Worm (Caenorhabditis elegans) whole organism, L1 larva: Measurements from ENCODE around the gene F08D12.3.
A peak's percentile ranks its signal among the peaks of the same experiment; 100 is the strongest.

Source experiments
- C04F5.9 ChIP-seq: sonication (generic microtip); optimal IDR thresholded peaks from 2 replicates; lab custom pipeline; 2016; ENCODE audit warnings: missing genetic modification characterization, missing compliant biosample characterization
- F16B12.6 ChIP-seq: fragments of 150-350 bp; optimal IDR thresholded peaks from 2 replicates; lab custom pipeline; 2014; ENCODE audit warnings: missing biosample characterization, missing genetic modification characterization
- Y116A8C.19 ChIP-seq: sonication (generic microtip); optimal IDR thresholded peaks from 2 replicates; lab custom pipeline; 2016; ENCODE audit warnings: missing compliant biosample characterization, missing genetic modification characterization, borderline replicate concordance
- aha-1 ChIP-seq: fragments of 150-350 bp; optimal IDR thresholded peaks from 2 replicates; lab custom pipeline; 2014; ENCODE audit warnings: missing biosample characterization, missing genetic modification characterization
- alr-1 ChIP-seq: fragments of 200-800 bp; sonication (Bioruptor generic); optimal IDR thresholded peaks from 2 replicates; lab custom pipeline; 2018; ENCODE audit warnings: borderline replicate concordance, mild to moderate bottlenecking, missing genetic modification characterization, missing compliant biosample characterization
- blmp-1 ChIP-seq: fragments of 150-350 bp; optimal IDR thresholded peaks from 2 replicates; lab custom pipeline; 2014; ENCODE audit warnings: missing biosample characterization, missing genetic modification characterization
- ceh-63 ChIP-seq: fragments of 200-800 bp; sonication (Bioruptor generic); optimal IDR thresholded peaks from 2 replicates; lab custom pipeline; 2018; ENCODE audit warnings: mild to moderate bottlenecking, missing genetic modification characterization, missing compliant biosample characterization
- ceh-8 ChIP-seq: fragments of 200-800 bp; sonication (Bioruptor generic); optimal IDR thresholded peaks from 2 replicates; lab custom pipeline; 2018; ENCODE audit warnings: mild to moderate bottlenecking, missing genetic modification characterization, moderate library complexity, missing compliant biosample characterization
- ceh-82 ChIP-seq, 3 experiments: fragments of 150-350 bp in 1 of 3; sonication (generic microtip) in 2 of 3; optimal IDR thresholded peaks; 2 replicates each; lab custom pipeline; 2014 to 2017; ENCODE audit warnings: missing biosample characterization in 3 of 3, missing genetic modification characterization in 3 of 3
- ceh-88 ChIP-seq: fragments of 200-800 bp; sonication (Bioruptor generic); IDR thresholded peaks from 2 replicates; pipeline ENCODE4 v1.3.6; 2022; ENCODE audit warnings: missing genetic modification characterization, missing compliant biosample characterization
- ceh-90 ChIP-seq: sonication (generic microtip); optimal IDR thresholded peaks from 2 replicates; lab custom pipeline; 2016; ENCODE audit warnings: missing genetic modification characterization, missing compliant biosample characterization
- ces-1 ChIP-seq: fragments of 150-350 bp; optimal IDR thresholded peaks from 2 replicates; lab custom pipeline; 2014; ENCODE audit warnings: missing biosample characterization, missing genetic modification reagents, missing genetic modification characterization
- dpl-1 ChIP-seq, 3 experiments: fragments of 150-350 bp in 2 of 3; sonication (generic microtip) in 1 of 3; optimal IDR thresholded peaks; 2 replicates each; lab custom pipeline; 2014 to 2017; ENCODE audit warnings: missing biosample characterization in 3 of 3, missing genetic modification characterization in 3 of 3, missing genetic modification reagents in 3 of 3
- elt-2 ChIP-seq: sonication (generic microtip); optimal IDR thresholded peaks from 2 replicates; lab custom pipeline; 2016; ENCODE audit warnings: missing genetic modification characterization, mild to moderate bottlenecking, inconsistent platforms, missing compliant biosample characterization, missing genetic modification reagents
- elt-3 ChIP-seq, 6 experiments: fragments of 150-350 bp in 1 of 6; sonication (generic microtip); optimal IDR thresholded peaks; 2 replicates each; lab custom pipeline; 2017 to 2018; ENCODE audit warnings: missing biosample characterization in 6 of 6, missing genetic modification characterization in 6 of 6, inconsistent platforms in 1 of 6
- ets-5 ChIP-seq: fragments of 200-800 bp; sonication (Bioruptor generic); IDR thresholded peaks from 2 replicates; pipeline ENCODE4 v1.3.6; 2022; ENCODE audit warnings: missing genetic modification characterization, missing compliant biosample characterization
- fkh-10 ChIP-seq: sonication (generic microtip); optimal IDR thresholded peaks from 2 replicates; lab custom pipeline; 2017; ENCODE audit warnings: missing biosample characterization, missing genetic modification reagents, missing genetic modification characterization
- fkh-8 ChIP-seq: sonication (generic microtip); optimal IDR thresholded peaks from 2 replicates; lab custom pipeline; 2016; ENCODE audit warnings: mild to moderate bottlenecking, missing genetic modification characterization, missing compliant biosample characterization
- fos-1 ChIP-seq: fragments of 150-350 bp; optimal IDR thresholded peaks from 2 replicates; lab custom pipeline; 2014; ENCODE audit warnings: missing biosample characterization, missing genetic modification characterization
- hlh-4 ChIP-seq: sonication (generic microtip); optimal IDR thresholded peaks from 2 replicates; lab custom pipeline; 2016; ENCODE audit warnings: mild to moderate bottlenecking, missing genetic modification characterization, missing compliant biosample characterization
- hpl-2 ChIP-seq: fragments of 150-350 bp; optimal IDR thresholded peaks from 2 replicates; lab custom pipeline; 2014; ENCODE audit warnings: missing biosample characterization, missing genetic modification reagents, missing genetic modification characterization
- irx-1 ChIP-seq: sonication (generic microtip); optimal IDR thresholded peaks from 2 replicates; lab custom pipeline; 2016; ENCODE audit warnings: missing genetic modification characterization, missing compliant biosample characterization
- isw-1 ChIP-seq: fragments of 200-800 bp; sonication (Bioruptor generic); IDR thresholded peaks from 2 replicates; pipeline ENCODE4 v1.3.6; 2022; ENCODE audit warnings: missing genetic modification characterization, missing compliant biosample characterization
- lin-13 ChIP-seq: fragments of 150-350 bp; optimal IDR thresholded peaks from 2 replicates; lab custom pipeline; 2014; ENCODE audit warnings: missing biosample characterization, missing genetic modification reagents, missing genetic modification characterization
- lin-14 ChIP-seq: fragments of 200-800 bp; sonication (Bioruptor generic); optimal IDR thresholded peaks from 2 replicates; lab custom pipeline; 2018; ENCODE audit warnings: mild to moderate bottlenecking, missing genetic modification characterization, moderate library complexity, missing compliant biosample characterization
- lir-3 ChIP-seq: sonication (generic microtip); optimal IDR thresholded peaks from 2 replicates; lab custom pipeline; 2016; ENCODE audit warnings: mild to moderate bottlenecking, missing genetic modification characterization, moderate library complexity, missing compliant biosample characterization; ENCODE audit not compliant: poor library complexity
- mdl-1 ChIP-seq, 2 experiments: fragments of 150-350 bp; optimal IDR thresholded peaks; 2 replicates each; lab custom pipeline; 2014 to 2017; ENCODE audit warnings: missing biosample characterization in 2 of 2, missing genetic modification characterization in 2 of 2, inconsistent platforms in 1 of 2
- mef-2 ChIP-seq: fragments of 150-350 bp; optimal IDR thresholded peaks from 2 replicates; lab custom pipeline; 2014; ENCODE audit warnings: missing biosample characterization, missing genetic modification characterization
- mep-1 ChIP-seq: fragments of 150-350 bp; optimal IDR thresholded peaks from 2 replicates; lab custom pipeline; 2014; ENCODE audit warnings: missing biosample characterization, missing genetic modification characterization
- nhr-12 ChIP-seq: sonication (generic microtip); optimal IDR thresholded peaks from 2 replicates; lab custom pipeline; 2017; ENCODE audit warnings: missing biosample characterization, missing genetic modification characterization
- nhr-19 ChIP-seq: fragments of 200-800 bp; sonication (Bioruptor generic); conservative IDR thresholded peaks from 2 replicates; pipeline ENCODE4 v1.3.6; 2022; ENCODE audit warnings: missing genetic modification characterization, missing compliant biosample characterization
- nhr-20 ChIP-seq: sonication (generic microtip); optimal IDR thresholded peaks from 2 replicates; lab custom pipeline; 2016; ENCODE audit warnings: mild to moderate bottlenecking, missing genetic modification characterization, missing compliant biosample characterization
- nhr-237 ChIP-seq: fragments of 150-350 bp; optimal IDR thresholded peaks from 2 replicates; lab custom pipeline; 2014; ENCODE audit warnings: missing biosample characterization, missing genetic modification characterization
- nhr-28 ChIP-seq: fragments of 150-350 bp; optimal IDR thresholded peaks from 2 replicates; lab custom pipeline; 2014; ENCODE audit warnings: missing biosample characterization, missing genetic modification characterization
- nhr-47 ChIP-seq: sonication (generic microtip); optimal IDR thresholded peaks from 2 replicates; lab custom pipeline; 2016; ENCODE audit warnings: mild to moderate bottlenecking, missing genetic modification characterization, moderate library complexity, missing compliant biosample characterization
- nhr-71 ChIP-seq: sonication (generic microtip); optimal IDR thresholded peaks from 2 replicates; lab custom pipeline; 2016; ENCODE audit warnings: mild to moderate bottlenecking, missing genetic modification characterization, moderate library complexity, missing compliant biosample characterization
- nhr-76 ChIP-seq: sonication (generic microtip); optimal IDR thresholded peaks from 2 replicates; lab custom pipeline; 2017; ENCODE audit warnings: missing biosample characterization, missing genetic modification characterization
- nhr-77 ChIP-seq: fragments of 150-350 bp; optimal IDR thresholded peaks from 2 replicates; lab custom pipeline; 2014; ENCODE audit warnings: missing biosample characterization, missing genetic modification characterization
- nhr-85 ChIP-seq: sonication (generic microtip); peaks from one replicate; lab custom pipeline; 2016; ENCODE audit warnings: missing genetic modification characterization, inconsistent platforms, missing compliant biosample characterization
- pax-3 ChIP-seq: fragments of 200-800 bp; sonication (Bioruptor generic); optimal IDR thresholded peaks from 2 replicates; lab custom pipeline; 2018; ENCODE audit warnings: mild to moderate bottlenecking, missing genetic modification characterization, moderate library complexity, missing compliant biosample characterization
- pqm-1 ChIP-seq: sonication (generic microtip); optimal IDR thresholded peaks from 3 replicates; lab custom pipeline; 2017; ENCODE audit warnings: missing biosample characterization, missing genetic modification characterization
- rnt-1 ChIP-seq: sonication (generic microtip); optimal IDR thresholded peaks from 2 replicates; lab custom pipeline; 2016; ENCODE audit warnings: mild to moderate bottlenecking, missing genetic modification characterization, moderate library complexity, missing compliant biosample characterization
- snpc-4 ChIP-seq: fragments of 150-350 bp; optimal IDR thresholded peaks from 2 replicates; lab custom pipeline; 2014; ENCODE audit warnings: missing biosample characterization, missing genetic modification characterization
- snu-23 ChIP-seq: sonication (generic microtip); optimal IDR thresholded peaks from 2 replicates; lab custom pipeline; 2016; ENCODE audit warnings: missing genetic modification characterization, missing compliant biosample characterization
- sox-4 ChIP-seq: sonication (generic microtip); optimal IDR thresholded peaks from 2 replicates; lab custom pipeline; 2016; ENCODE audit warnings: missing genetic modification characterization, missing compliant biosample characterization
- sptf-1 ChIP-seq: fragments of 150-350 bp; optimal IDR thresholded peaks from 2 replicates; lab custom pipeline; 2014; ENCODE audit warnings: missing biosample characterization, missing genetic modification characterization
- sup-37 ChIP-seq: fragments of 200-800 bp; sonication (Bioruptor generic); optimal IDR thresholded peaks from 2 replicates; lab custom pipeline; 2018; ENCODE audit warnings: mild to moderate bottlenecking, missing genetic modification characterization, missing compliant biosample characterization
- tlp-1 ChIP-seq: fragments of 150-350 bp; optimal IDR thresholded peaks from 2 replicates; lab custom pipeline; 2014; ENCODE audit warnings: missing biosample characterization, missing genetic modification characterization
- unc-130 ChIP-seq: fragments of 150-350 bp; optimal IDR thresholded peaks from 2 replicates; lab custom pipeline; 2017; ENCODE audit warnings: missing biosample characterization, missing genetic modification characterization, inconsistent platforms
- unc-30 ChIP-seq: sonication (generic microtip); optimal IDR thresholded peaks from 2 replicates; lab custom pipeline; 2017; ENCODE audit warnings: missing biosample characterization, missing genetic modification characterization
- unc-86 ChIP-seq: sonication (generic microtip); optimal IDR thresholded peaks from 2 replicates; lab custom pipeline; 2016; ENCODE audit warnings: missing genetic modification characterization, missing compliant biosample characterization
- unc-98 ChIP-seq: fragments of 200-800 bp; sonication (Bioruptor generic); IDR thresholded peaks from 2 replicates; pipeline ENCODE4 v1.3.6; 2022; ENCODE audit warnings: missing genetic modification characterization, missing compliant biosample characterization
- zag-1 ChIP-seq: fragments of 150-350 bp; optimal IDR thresholded peaks from 2 replicates; lab custom pipeline; 2014; ENCODE audit warnings: missing biosample characterization, missing genetic modification characterization
- ztf-4 ChIP-seq: fragments of 150-350 bp; optimal IDR thresholded peaks from 2 replicates; lab custom pipeline; 2014; ENCODE audit warnings: missing biosample characterization, missing genetic modification characterization

The F08D12.3 gene

DNA sequence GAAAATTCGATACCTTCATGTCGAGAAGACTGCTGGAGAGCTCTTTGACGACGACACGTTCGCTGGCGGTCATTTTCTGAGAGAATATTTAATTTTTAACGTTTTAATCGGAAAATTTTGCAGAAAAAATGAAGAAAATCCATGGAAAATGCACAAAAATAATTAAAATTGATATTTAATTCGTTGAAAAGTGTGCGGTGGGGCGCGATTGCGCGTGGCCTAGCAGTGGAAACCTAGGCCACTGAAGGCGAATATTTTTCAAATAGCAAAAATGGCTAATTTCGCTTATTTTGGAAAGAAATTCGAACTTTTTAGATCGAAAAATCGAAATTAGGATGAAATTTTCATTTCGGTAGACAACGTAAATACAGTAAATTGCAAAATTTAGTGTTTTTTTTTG, 26.8 kb upstream of the F08D12.3 start, which contains the start of gene F29A7.6:
F29A7.6 (minus strand) TSS at position 76 of the 400 bp plus-strand sequence.
- no peak for TF ChIP-seq mef-2 (tag; lab: Kevin White, UChicago)
- peak; percentile 95 for TF ChIP-seq rnt-1
- no peak for TF ChIP-seq ceh-88
- peak; percentile 86 for TF ChIP-seq ceh-90 (tag; lab: Kevin White, UChicago)
- TF ChIP-seq C04F5.9, result peak; percentile 20
- no peak for TF ChIP-seq nhr-76 (tag; lab: Kevin White, UChicago)
- no peak for TF ChIP-seq sup-37
- TF ChIP-seq fkh-8 (tag; lab: Kevin White, UChicago), result peak; percentile 76
- TF ChIP-seq snpc-4, result peak; percentile 64
- TF ChIP-seq dpl-1 (GFP tag; optimal IDR thresholded peaks at IDR 0.05; lab: Kevin White, UChicago), result peak; percentile 14 to 72 (median 69)
- no peak for TF ChIP-seq ets-5 (GFP tag; lab: Robert Waterston, UW)
- no peak for TF ChIP-seq lir-3
- TF ChIP-seq lin-13 (GFP tag; lab: Kevin White, UChicago), result peak; percentile 57
- peak; percentile 65 to 71 (median 66) for TF ChIP-seq ceh-82 (tag; optimal IDR thresholded peaks at IDR 0.05; lab: Kevin White, UChicago)
- TF ChIP-seq sox-4, result peak; percentile 65
- no peak for TF ChIP-seq pqm-1 (tag; lab: Kevin White, UChicago)
- no peak for TF ChIP-seq ces-1
- TF ChIP-seq pax-3 (tag; lab: Kevin White, UChicago), result peak; percentile 69
- TF ChIP-seq nhr-85 (tag; lab: Kevin White, UChicago), result peak; percentile 67
- peak; percentile 50 for TF ChIP-seq isw-1 (GFP tag; lab: Robert Waterston, UW)
- peak; percentile 53 for TF ChIP-seq elt-2 (tag; lab: Kevin White, UChicago)
- no peak for TF ChIP-seq fkh-10
- TF ChIP-seq nhr-19 (GFP tag; lab: Robert Waterston, UW), result peak; percentile 65
- TF ChIP-seq unc-130 (tag; lab: Kevin White, UChicago), result peak; percentile 43
- TF ChIP-seq hlh-4, result no peak
- TF ChIP-seq snu-23 (GFP tag; lab: Kevin White, UChicago), result peak; percentile 63
- no peak for TF ChIP-seq tlp-1 (tag; lab: Kevin White, UChicago)
- no peak for TF ChIP-seq blmp-1 (tag; lab: Kevin White, UChicago)
- TF ChIP-seq nhr-47 (tag; lab: Kevin White, UChicago), result peak; percentile 81
- no peak for TF ChIP-seq unc-30 (tag; lab: Kevin White, UChicago)
- TF ChIP-seq mdl-1 (tag; optimal IDR thresholded peaks at IDR 0.05; lab: Kevin White, UChicago), result peak in 1 of 2 experiments; percentile 2
- TF ChIP-seq nhr-71 (tag; lab: Kevin White, UChicago), result no peak
- TF ChIP-seq zag-1 (tag; lab: Kevin White, UChicago), result no peak
- no peak for TF ChIP-seq alr-1 (tag; lab: Kevin White, UChicago)
- TF ChIP-seq fos-1, result no peak
- TF ChIP-seq hpl-2, result no peak
- TF ChIP-seq aha-1 (tag; lab: Kevin White, UChicago), result no peak
- TF ChIP-seq elt-3 (tag; optimal IDR thresholded peaks at IDR 0.05; lab: Kevin White, UChicago), result peak in 1 of 6 experiments; percentile 17
- peak; percentile 78 for TF ChIP-seq lin-14 (GFP tag; lab: Kevin White, UChicago)
- peak; percentile 3 for TF ChIP-seq nhr-77 (tag; lab: Kevin White, UChicago)
- no peak for TF ChIP-seq Y116A8C.19 (tag; lab: Kevin White, UChicago)
- TF ChIP-seq ztf-4 (tag; lab: Kevin White, UChicago), result no peak
- TF ChIP-seq mep-1 (tag; lab: Kevin White, UChicago), result no peak
- TF ChIP-seq unc-98 (GFP tag; lab: Robert Waterston, UW), result peak; percentile 68
- peak; percentile 66 for TF ChIP-seq nhr-20
- TF ChIP-seq irx-1 (tag; lab: Kevin White, UChicago), result peak; percentile 78
- no peak for TF ChIP-seq nhr-12 (tag; lab: Kevin White, UChicago)
- no peak for TF ChIP-seq ceh-63 (GFP tag; lab: Kevin White, UChicago)
- no peak for TF ChIP-seq nhr-237 (tag; lab: Kevin White, UChicago)
- no peak for TF ChIP-seq sptf-1
- TF ChIP-seq nhr-28 (tag; lab: Kevin White, UChicago), result no peak
- peak; percentile 41 for TF ChIP-seq unc-86 (tag; lab: Kevin White, UChicago)
- TF ChIP-seq F16B12.6, result peak; percentile 25
- TF ChIP-seq ceh-8 (GFP tag; lab: Kevin White, UChicago), result no peak
